Worm (Caenorhabditis elegans): ENCODE measurements around the gene ceh-99.

DNA sequence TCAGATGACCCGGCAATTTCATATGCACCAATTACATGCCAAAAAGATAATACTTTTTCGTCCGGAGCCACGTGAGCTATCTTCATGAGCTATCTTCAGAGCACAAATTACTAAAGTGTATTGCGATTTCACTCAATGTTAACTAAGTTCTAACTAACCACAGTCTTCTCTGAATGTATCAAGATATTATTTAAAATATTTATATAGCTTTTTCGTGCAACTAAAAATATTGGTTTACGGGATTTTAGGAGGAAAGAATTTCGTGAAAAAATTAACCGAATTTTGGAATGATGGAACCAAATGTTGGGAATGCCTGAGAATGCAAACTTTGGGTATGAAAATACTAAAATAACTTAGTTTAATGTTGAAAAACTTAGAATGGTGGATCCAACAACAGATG is 27.8 kb downstream of the ceh-99 start, which contains the start of gene F49C5.16:
- no peak for TF ChIP-seq nhr-23 (tag; optimal IDR thresholded peaks at IDR 0.05)
- TF ChIP-seq nhr-77 (tag; optimal IDR thresholded peaks at IDR 0.05) = no peak
